Fruit fly (Drosophila melanogaster): ENCODE results near the gene CG4022.
A peak's percentile ranks its signal among the peaks of the same experiment; 100 is the strongest.

The CG4022 gene

DNA sequence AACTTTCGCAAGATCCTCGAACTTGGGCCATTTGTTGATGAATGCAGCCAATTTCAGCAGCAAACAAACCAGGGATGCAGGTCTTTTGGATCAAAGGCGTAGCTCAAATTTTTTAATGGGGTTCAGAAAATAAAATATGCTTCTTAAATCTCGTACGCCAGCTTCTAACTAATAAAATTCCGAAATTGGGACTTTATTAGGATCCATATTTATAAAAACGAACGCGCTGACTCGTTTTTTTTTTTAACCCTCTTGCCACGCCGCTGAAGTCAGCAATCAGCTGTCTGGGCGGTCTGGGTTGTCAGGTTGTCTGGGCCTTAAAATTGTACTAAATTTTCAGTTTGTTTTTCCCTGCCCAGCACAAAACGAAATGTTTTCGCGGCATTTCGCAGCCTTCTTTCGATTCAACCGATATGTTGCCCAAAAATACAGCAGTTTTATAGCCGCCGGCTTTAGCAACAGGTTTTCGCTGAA is 47.0 kb upstream of the CG4022 start, which contains the start of gene CG3437 (continued):
- TF ChIP-seq Gug (GFP tag; IDR thresholded peaks at IDR 0.05) (peak; percentile 100), net (GFP tag; optimal IDR thresholded peaks at IDR 0.05) (peak; percentile 100), Sox15 (GFP tag; optimal IDR thresholded peaks at IDR 0.05) (peak; percentile 99), Smox (GFP tag; optimal IDR thresholded peaks at IDR 0.05) (peak; percentile 99), CG3919 (GFP tag; optimal IDR thresholded peaks at IDR 0.05) (peak; percentile 99), achi (GFP tag; optimal IDR thresholded peaks at IDR 0.05) (peak; percentile 99), Sox14 (GFP tag; optimal IDR thresholded peaks at IDR 0.05) (peak; percentile 100), topi (GFP tag; optimal IDR thresholded peaks at IDR 0.05) (peak; percentile 99), CG8319 (GFP tag; optimal IDR thresholded peaks at IDR 0.05) (peak; percentile 98), Eip93F (GFP tag; optimal IDR thresholded peaks at IDR 0.05) (peak; percentile 98), pdm3 (GFP tag; optimal IDR thresholded peaks at IDR 0.05) (peak; percentile 100), CG31627 (GFP tag; optimal IDR thresholded peaks at IDR 0.05) (peak; percentile 99), CG10669 (GFP tag; optimal IDR thresholded peaks at IDR 0.05) (peak; percentile 99), CG6276 (GFP tag; optimal IDR thresholded peaks at IDR 0.05) (peak; percentile 100)

- TF ChIP-seq CG6792 (GFP tag; optimal IDR thresholded peaks at IDR 0.05) = peak; percentile 18
- TF ChIP-seq Eip78C (GFP tag) = peak; percentile 20
- TF ChIP-seq topi (GFP tag; optimal IDR thresholded peaks at IDR 0.05) = no peak
- no peak for TF ChIP-seq Eip75B (GFP tag; optimal IDR thresholded peaks at IDR 0.05)
- TF ChIP-seq Met (GFP tag; optimal IDR thresholded peaks at IDR 0.05) = peak; percentile 1
Observed at dm6 chr3L:9456389-9456788, 45.8 kb upstream of the CG4022 start.

- TF ChIP-seq ss (GFP tag; optimal IDR thresholded peaks at IDR 0.05) = peak in 1 of 2 experiments; percentile 27
- peak; percentile 18 for TF ChIP-seq CG6808 (GFP tag; optimal IDR thresholded peaks at IDR 0.05)
- TF ChIP-seq Ets21C (GFP tag; optimal IDR thresholded peaks at IDR 0.05) = peak; percentile 8
- TF ChIP-seq vri (GFP tag; optimal IDR thresholded peaks at IDR 0.05) = no peak
- TF ChIP-seq Gug (GFP tag; IDR thresholded peaks at IDR 0.05) = no peak
- TF ChIP-seq CG7368 (GFP tag; optimal IDR thresholded peaks at IDR 0.05) = no peak
- peak; percentile 71 for TF ChIP-seq Eip78C (GFP tag)
- peak; percentile 24 for TF ChIP-seq fkh (GFP tag; optimal IDR thresholded peaks at IDR 0.05)
- TF ChIP-seq CG10669 (GFP tag; optimal IDR thresholded peaks at IDR 0.05) = no peak
- no peak for TF ChIP-seq cyc (GFP tag; optimal IDR thresholded peaks at IDR 0.05)
- TF ChIP-seq Eip75B (GFP tag; optimal IDR thresholded peaks at IDR 0.05) = no peak
- TF ChIP-seq acj6 (GFP tag; optimal IDR thresholded peaks at IDR 0.05) = no peak
- TF ChIP-seq achi (GFP tag; optimal IDR thresholded peaks at IDR 0.05) = no peak
- no peak for TF ChIP-seq Smox (GFP tag; optimal IDR thresholded peaks at IDR 0.05)
- no peak for TF ChIP-seq CG6854 (GFP tag; optimal IDR thresholded peaks at IDR 0.05)
- no peak for TF ChIP-seq CG6276 (GFP tag; optimal IDR thresholded peaks at IDR 0.05)
- peak; percentile 2 for TF ChIP-seq Hr39 (GFP tag; optimal IDR thresholded peaks at IDR 0.05)
- TF ChIP-seq esn (GFP tag; optimal IDR thresholded peaks at IDR 0.05) = peak; percentile 27
- peak; percentile 72 for TF ChIP-seq Sox14 (GFP tag; optimal IDR thresholded peaks at IDR 0.05)
- TF ChIP-seq Sox102F (GFP tag; optimal IDR thresholded peaks at IDR 0.05) = no peak
- peak; percentile 10 for TF ChIP-seq Blimp-1 (GFP tag; optimal IDR thresholded peaks at IDR 0.05)
- no peak for TF ChIP-seq svp (GFP tag)
- TF ChIP-seq CG31627 (GFP tag; optimal IDR thresholded peaks at IDR 0.05) = no peak
- TF ChIP-seq Eip93F (GFP tag; optimal IDR thresholded peaks at IDR 0.05) = no peak
- no peak for TF ChIP-seq spab (GFP tag; optimal IDR thresholded peaks at IDR 0.05)
Observed at dm6 chr3L:9455819-9456388, 45.3 kb upstream of the CG4022 start, which contains the start of the genes phol and CG3552. Gene phol, minus strand, starts transcription at chr3L:9456281. Gene CG3552, plus strand, starts transcription at chr3L:9456318.

DNA sequence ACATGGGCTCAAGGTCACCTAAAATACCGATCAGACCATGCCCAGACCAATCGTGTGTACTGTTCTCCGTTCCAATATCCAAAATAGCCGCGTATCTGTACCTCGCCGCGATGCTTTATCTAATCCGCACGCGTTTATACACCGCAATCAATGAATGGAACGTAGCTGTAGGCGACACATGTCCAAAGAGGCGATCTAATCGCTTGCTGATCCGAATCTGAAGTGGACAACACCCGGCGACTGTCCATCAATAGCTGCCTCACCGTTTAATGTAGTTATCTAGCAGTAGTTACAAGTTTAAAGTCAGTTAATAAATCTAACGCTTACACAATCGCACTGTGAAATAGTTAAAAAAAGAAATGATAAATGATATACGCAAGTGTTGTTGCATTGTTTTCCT is 41.8 kb upstream of the CG4022 start:
- TF ChIP-seq CG6808 (GFP tag; optimal IDR thresholded peaks at IDR 0.05) = no peak
- TF ChIP-seq Smox (GFP tag; optimal IDR thresholded peaks at IDR 0.05) = no peak
- TF ChIP-seq Blimp-1 (GFP tag; optimal IDR thresholded peaks at IDR 0.05) = no peak
- TF ChIP-seq CG8119 (GFP tag; IDR thresholded peaks at IDR 0.05) = no peak
- no peak for TF ChIP-seq CG11762 (GFP tag; optimal IDR thresholded peaks at IDR 0.05; ENCODE audit: insufficient read depth)
- no peak for TF ChIP-seq CG7368 (GFP tag; optimal IDR thresholded peaks at IDR 0.05)
- TF ChIP-seq net (GFP tag; optimal IDR thresholded peaks at IDR 0.05) = no peak
- TF ChIP-seq Sox14 (GFP tag; optimal IDR thresholded peaks at IDR 0.05) = no peak
- TF ChIP-seq CG10631 (GFP tag; optimal IDR thresholded peaks at IDR 0.05) = no peak
- TF ChIP-seq CG4318 (GFP tag; optimal IDR thresholded peaks at IDR 0.05) = no peak
- no peak for TF ChIP-seq CG3919 (GFP tag; optimal IDR thresholded peaks at IDR 0.05)
